Worm (Caenorhabditis elegans) whole organism, L2 larva: ENCODE measurements around the gene Y46G5A.36.

ENCODE experiments used
- C34F6.9 ChIP-seq: fragments of 150-350 bp; optimal IDR thresholded peaks from 2 replicates; lab custom pipeline; 2014; ENCODE audit warnings: missing biosample characterization, missing genetic modification characterization
- F13H6.1 ChIP-seq: sonication (generic microtip); optimal IDR thresholded peaks from 2 replicates; lab custom pipeline; 2016; ENCODE audit warnings: missing genetic modification characterization, missing compliant biosample characterization
- R02D3.7 ChIP-seq: fragments of 150-350 bp; optimal IDR thresholded peaks from 2 replicates; lab custom pipeline; 2014; ENCODE audit warnings: missing biosample characterization, missing genetic modification characterization
- Y55F3AM.14 ChIP-seq: fragments of 200-800 bp; sonication (Bioruptor generic); optimal IDR thresholded peaks from 2 replicates; lab custom pipeline; 2018; ENCODE audit warnings: mild to moderate bottlenecking, missing genetic modification characterization, missing compliant biosample characterization
- ZK546.5 ChIP-seq: sonication (generic microtip); optimal IDR thresholded peaks from 2 replicates; lab custom pipeline; 2017; ENCODE audit warnings: missing biosample characterization, missing genetic modification characterization
- alr-1 ChIP-seq: fragments of 150-350 bp; optimal IDR thresholded peaks from 2 replicates; lab custom pipeline; 2014; ENCODE audit warnings: missing biosample characterization, missing genetic modification characterization
- aly-2 ChIP-seq: fragments of 150-350 bp; optimal IDR thresholded peaks from 2 replicates; lab custom pipeline; 2014; ENCODE audit warnings: missing biosample characterization, missing genetic modification characterization
- ama-1 ChIP-seq: fragments of 150-350 bp; optimal IDR thresholded peaks from 2 replicates; lab custom pipeline; 2018; ENCODE audit warnings: inconsistent platforms
- blmp-1 ChIP-seq: sonication (generic microtip); optimal IDR thresholded peaks from 2 replicates; lab custom pipeline; 2017; ENCODE audit warnings: missing genetic modification characterization, mild to moderate bottlenecking, missing compliant biosample characterization, antibody characterized with exemption, moderate library complexity; ENCODE audit not compliant: insufficient read depth
- ceh-16 ChIP-seq: fragments of 150-350 bp; optimal IDR thresholded peaks from 2 replicates; lab custom pipeline; 2014; ENCODE audit warnings: missing biosample characterization, missing genetic modification characterization
- ceh-82 ChIP-seq: fragments of 150-350 bp; optimal IDR thresholded peaks from 2 replicates; lab custom pipeline; 2014; ENCODE audit warnings: missing biosample characterization, missing genetic modification characterization
- crh-2 ChIP-seq: sonication (generic microtip); optimal IDR thresholded peaks from 2 replicates; lab custom pipeline; 2017; ENCODE audit warnings: missing biosample characterization, missing genetic modification characterization
- dmd-4 ChIP-seq: sonication (generic microtip); optimal IDR thresholded peaks from 2 replicates; lab custom pipeline; 2017; ENCODE audit warnings: missing biosample characterization, missing genetic modification characterization
- egl-27 ChIP-seq: sonication (generic microtip); optimal IDR thresholded peaks from 3 replicates; lab custom pipeline; 2017; ENCODE audit warnings: missing biosample characterization, missing genetic modification reagents, missing genetic modification characterization
- elt-1 ChIP-seq: fragments of 150-350 bp; optimal IDR thresholded peaks from 2 replicates; lab custom pipeline; 2014; ENCODE audit warnings: missing biosample characterization, missing genetic modification characterization
- elt-3 ChIP-seq: sonication (generic microtip); optimal IDR thresholded peaks from 2 replicates; lab custom pipeline; 2017; ENCODE audit warnings: missing biosample characterization, missing genetic modification characterization
- fos-1 ChIP-seq: fragments of 150-350 bp; optimal IDR thresholded peaks from 2 replicates; lab custom pipeline; 2014; ENCODE audit warnings: missing biosample characterization, missing genetic modification characterization
- gmeb-1 ChIP-seq: fragments of 150-350 bp; optimal IDR thresholded peaks from 2 replicates; lab custom pipeline; 2014; ENCODE audit warnings: missing biosample characterization, missing genetic modification characterization
- lin-11 ChIP-seq: fragments of 150-350 bp; sonication (generic microtip); optimal IDR thresholded peaks from 2 replicates; lab custom pipeline; 2014; ENCODE audit warnings: missing biosample characterization, missing genetic modification characterization, inconsistent platforms, mixed read lengths
- lin-13 ChIP-seq: fragments of 150-350 bp; optimal IDR thresholded peaks from 2 replicates; lab custom pipeline; 2014; ENCODE audit warnings: missing biosample characterization, missing genetic modification reagents, missing genetic modification characterization
- lin-39 ChIP-seq: fragments of 150-350 bp; optimal IDR thresholded peaks from 2 replicates; lab custom pipeline; 2014; ENCODE audit warnings: missing biosample characterization, missing genetic modification reagents, missing genetic modification characterization
- lsy-2 ChIP-seq, 2 experiments: fragments of 150-350 bp in 1 of 2; sonication (generic microtip) in 1 of 2; optimal IDR thresholded peaks; 2 replicates each; lab custom pipeline; 2014 to 2017; ENCODE audit warnings: missing biosample characterization in 2 of 2, missing genetic modification characterization in 2 of 2
- mab-5 ChIP-seq: fragments of 150-350 bp; optimal IDR thresholded peaks from 2 replicates; lab custom pipeline; 2014; ENCODE audit warnings: missing biosample characterization, missing genetic modification characterization
- mbf-1 ChIP-seq: sonication (generic microtip); optimal IDR thresholded peaks from 2 replicates; lab custom pipeline; 2017; ENCODE audit warnings: missing biosample characterization, missing genetic modification characterization
- mdl-1 ChIP-seq, 2 experiments: fragments of 150-350 bp in 1 of 2; sonication (generic microtip) in 1 of 2; optimal IDR thresholded peaks; 2 replicates each; lab custom pipeline; 2017; ENCODE audit warnings: missing biosample characterization in 2 of 2, missing genetic modification characterization in 2 of 2
- nhr-10 ChIP-seq: sonication (generic microtip); optimal IDR thresholded peaks from 2 replicates; lab custom pipeline; 2017; ENCODE audit warnings: missing biosample characterization, missing genetic modification characterization
- nhr-11 ChIP-seq: fragments of 150-350 bp; optimal IDR thresholded peaks from 2 replicates; lab custom pipeline; 2014; ENCODE audit warnings: missing biosample characterization, missing genetic modification characterization
- nhr-12 ChIP-seq: fragments of 150-350 bp; optimal IDR thresholded peaks from 2 replicates; lab custom pipeline; 2014; ENCODE audit warnings: missing biosample characterization, missing genetic modification characterization
- nhr-129 ChIP-seq: fragments of 150-350 bp; optimal IDR thresholded peaks from 2 replicates; lab custom pipeline; 2014; ENCODE audit warnings: missing biosample characterization, missing genetic modification characterization
- nhr-21 ChIP-seq: fragments of 150-350 bp; optimal IDR thresholded peaks from 2 replicates; lab custom pipeline; 2014; ENCODE audit warnings: missing biosample characterization, missing genetic modification characterization
- nhr-23 ChIP-seq: fragments of 150-350 bp; optimal IDR thresholded peaks from 2 replicates; lab custom pipeline; 2014; ENCODE audit warnings: missing biosample characterization, missing genetic modification reagents, missing genetic modification characterization
- nhr-237 ChIP-seq: fragments of 150-350 bp; optimal IDR thresholded peaks from 2 replicates; lab custom pipeline; 2014; ENCODE audit warnings: missing biosample characterization, missing genetic modification characterization
- nhr-25 ChIP-seq: fragments of 150-350 bp; sonication (generic microtip); optimal IDR thresholded peaks from 3 replicates; lab custom pipeline; 2014; ENCODE audit warnings: missing biosample characterization, missing genetic modification characterization
- nhr-6 ChIP-seq: fragments of 150-350 bp; optimal IDR thresholded peaks from 2 replicates; lab custom pipeline; 2014; ENCODE audit warnings: missing biosample characterization, missing genetic modification characterization
- nhr-77 ChIP-seq: fragments of 150-350 bp; optimal IDR thresholded peaks from 2 replicates; lab custom pipeline; 2014; ENCODE audit warnings: missing biosample characterization, missing genetic modification characterization
- peb-1 ChIP-seq: fragments of 150-350 bp; optimal IDR thresholded peaks from 2 replicates; lab custom pipeline; 2014; ENCODE audit warnings: missing biosample characterization, missing genetic modification characterization
- sem-4 ChIP-seq: fragments of 150-350 bp; optimal IDR thresholded peaks from 2 replicates; lab custom pipeline; 2014; ENCODE audit warnings: missing biosample characterization, missing genetic modification reagents, missing genetic modification characterization
- skn-1 ChIP-seq: sonication (generic microtip); optimal IDR thresholded peaks from 2 replicates; lab custom pipeline; 2017; ENCODE audit warnings: missing biosample characterization, missing genetic modification characterization
- sma-3 ChIP-seq: sonication (generic microtip); optimal IDR thresholded peaks from 2 replicates; lab custom pipeline; 2016; ENCODE audit warnings: missing genetic modification reagents, missing genetic modification characterization, missing compliant biosample characterization
- sma-9 ChIP-seq, 2 experiments: fragments of 150-350 bp in 1 of 2; sonication (generic microtip) in 1 of 2; optimal IDR thresholded peaks; 2 replicates each; lab custom pipeline; 2014 to 2016; ENCODE audit warnings: missing genetic modification characterization in 2 of 2, mild to moderate bottlenecking in 1 of 2, missing biosample characterization in 1 of 2, missing compliant biosample characterization in 1 of 2, missing genetic modification reagents in 1 of 2, moderate library complexity in 1 of 2
- snpc-4 ChIP-seq: fragments of 150-350 bp; optimal IDR thresholded peaks from 2 replicates; lab custom pipeline; 2014; ENCODE audit warnings: missing biosample characterization, missing genetic modification characterization
- unc-39 ChIP-seq: fragments of 150-350 bp; optimal IDR thresholded peaks from 2 replicates; lab custom pipeline; 2014; ENCODE audit warnings: missing biosample characterization, missing genetic modification characterization
- unc-55 ChIP-seq: fragments of 150-350 bp; sonication (generic microtip); optimal IDR thresholded peaks from 3 replicates; lab custom pipeline; 2014; ENCODE audit warnings: missing biosample characterization, missing genetic modification reagents, missing genetic modification characterization
- unc-62 ChIP-seq: fragments of 150-350 bp; optimal IDR thresholded peaks from 2 replicates; lab custom pipeline; 2014; ENCODE audit warnings: missing biosample characterization, missing genetic modification reagents, missing genetic modification characterization
- zag-1 ChIP-seq: fragments of 150-350 bp; optimal IDR thresholded peaks from 2 replicates; lab custom pipeline; 2014; ENCODE audit warnings: missing biosample characterization, missing genetic modification characterization
- ztf-1 ChIP-seq: fragments of 200-800 bp; sonication (Bioruptor generic); conservative IDR thresholded peaks from 2 replicates; pipeline ENCODE4 v1.3.6; 2022; ENCODE audit warnings: missing genetic modification characterization, missing compliant biosample characterization
- ztf-11 ChIP-seq: sonication (generic microtip); optimal IDR thresholded peaks from 2 replicates; lab custom pipeline; 2017; ENCODE audit warnings: missing biosample characterization, missing genetic modification characterization
- ztf-4 ChIP-seq: fragments of 150-350 bp; optimal IDR thresholded peaks from 2 replicates; lab custom pipeline; 2014; ENCODE audit warnings: missing biosample characterization, missing genetic modification characterization

Gene Y46G5A.36

ce11 chrII:12799364-12799763 is 24.1 kb upstream of the Y46G5A.36 start:
- TF ChIP-seq gmeb-1 (no peak), ZK546.5 (tag; lab: Kevin White, UChicago) (no peak), unc-39 (tag; lab: Kevin White, UChicago) (no peak), ceh-82 (tag; lab: Kevin White, UChicago) (no peak), sma-9 (GFP tag; optimal IDR thresholded peaks at IDR 0.05; lab: Kevin White, UChicago) (no peak), sma-9 (tag; optimal IDR thresholded peaks at IDR 0.05; lab: Kevin White, UChicago) (no peak), nhr-25 (tag; lab: Kevin White, UChicago) (no peak), sem-4 (no peak), blmp-1 (no peak), snpc-4 (tag; lab: Kevin White, UChicago) (no peak), mbf-1 (no peak), lsy-2 (tag; optimal IDR thresholded peaks at IDR 0.05; lab: Kevin White, UChicago) (no peak), lin-39 (tag; lab: Kevin White, UChicago) (no peak), nhr-129 (tag; lab: Kevin White, UChicago) (no peak), zag-1 (tag; lab: Kevin White, UChicago) (no peak), ceh-16 (tag; lab: Kevin White, UChicago) (no peak), elt-3 (tag; lab: Kevin White, UChicago) (no peak), nhr-10 (no peak), peb-1 (tag; lab: Kevin White, UChicago) (no peak), C34F6.9 (no peak), aly-2 (tag; lab: Kevin White, UChicago) (no peak)

ce11 chrII:12799927-12800522 is 23.5 kb upstream of the Y46G5A.36 start:
- TF ChIP-seq elt-3 (tag; lab: Kevin White, UChicago) (no peak), C34F6.9 (peak; percentile 1), ceh-82 (tag; lab: Kevin White, UChicago) (no peak), crh-2 (tag; lab: Kevin White, UChicago) (peak; percentile 66), Y55F3AM.14 (GFP tag; lab: Kevin White, UChicago) (no peak), snpc-4 (tag; lab: Kevin White, UChicago) (no peak), sem-4 (no peak), unc-55 (GFP tag; lab: Kevin White, UChicago) (no peak), nhr-237 (tag; lab: Kevin White, UChicago) (no peak), nhr-129 (tag; lab: Kevin White, UChicago) (no peak), zag-1 (tag; lab: Kevin White, UChicago) (no peak), nhr-12 (tag; lab: Kevin White, UChicago) (no peak), alr-1 (no peak), gmeb-1 (no peak), egl-27 (tag; lab: Kevin White, UChicago) (no peak), nhr-77 (tag; lab: Kevin White, UChicago) (no peak), nhr-21 (tag; lab: Kevin White, UChicago) (peak; percentile 63), ZK546.5 (tag; lab: Kevin White, UChicago) (no peak), lsy-2 (tag; optimal IDR thresholded peaks at IDR 0.05; lab: Kevin White, UChicago) (peak; percentile 73 to 89), nhr-25 (tag; lab: Kevin White, UChicago) (peak; percentile 59), unc-39 (tag; lab: Kevin White, UChicago) (no peak), ztf-1 (no peak), lin-11 (no peak), lin-13 (no peak), ztf-11 (no peak), nhr-23 (no peak), mdl-1 (tag; optimal IDR thresholded peaks at IDR 0.05; lab: Kevin White, UChicago) (peak in 1 of 2 experiments; percentile 54), ceh-16 (tag; lab: Kevin White, UChicago) (no peak), nhr-10 (no peak), peb-1 (tag; lab: Kevin White, UChicago) (no peak), sma-3 (peak; percentile 23), dmd-4 (tag; lab: Kevin White, UChicago) (no peak), mbf-1 (no peak), nhr-11 (peak; percentile 66), R02D3.7 (no peak), skn-1 (tag; lab: Kevin White, UChicago) (no peak), blmp-1 (peak; percentile 56), elt-1 (tag; lab: Kevin White, UChicago) (no peak), ama-1 (lab: Kevin White, UChicago) (no peak), lin-39 (tag; lab: Kevin White, UChicago) (no peak), ztf-4 (peak; percentile 8), aly-2 (tag; lab: Kevin White, UChicago) (no peak), F13H6.1 (tag; lab: Kevin White, UChicago) (peak; percentile 31), unc-62 (GFP tag; lab: Kevin White, UChicago) (no peak), mab-5 (tag; lab: Kevin White, UChicago) (no peak), nhr-6 (tag; lab: Kevin White, UChicago) (no peak), fos-1 (tag; lab: Kevin White, UChicago) (no peak), sma-9 (GFP tag; optimal IDR thresholded peaks at IDR 0.05; lab: Kevin White, UChicago) (peak; percentile 85), sma-9 (tag; optimal IDR thresholded peaks at IDR 0.05; lab: Kevin White, UChicago) (no peak)
